Worm (Caenorhabditis elegans) whole organism, L2 larva: ENCODE measurements around the gene T19C9.10.

Experiments used
- C34F6.9 ChIP-seq: fragments of 150-350 bp; optimal IDR thresholded peaks from 2 replicates; lab custom pipeline; 2014; ENCODE audit warnings: missing biosample characterization, missing genetic modification characterization
- R02D3.7 ChIP-seq: fragments of 150-350 bp; optimal IDR thresholded peaks from 2 replicates; lab custom pipeline; 2014; ENCODE audit warnings: missing biosample characterization, missing genetic modification characterization
- Y55F3AM.14 ChIP-seq: fragments of 200-800 bp; sonication (Bioruptor generic); optimal IDR thresholded peaks from 2 replicates; lab custom pipeline; 2018; ENCODE audit warnings: mild to moderate bottlenecking, missing genetic modification characterization, missing compliant biosample characterization
- ZK546.5 ChIP-seq: sonication (generic microtip); optimal IDR thresholded peaks from 2 replicates; lab custom pipeline; 2017; ENCODE audit warnings: missing biosample characterization, missing genetic modification characterization
- alr-1 ChIP-seq: fragments of 150-350 bp; optimal IDR thresholded peaks from 2 replicates; lab custom pipeline; 2014; ENCODE audit warnings: missing biosample characterization, missing genetic modification characterization
- aly-2 ChIP-seq: fragments of 150-350 bp; optimal IDR thresholded peaks from 2 replicates; lab custom pipeline; 2014; ENCODE audit warnings: missing biosample characterization, missing genetic modification characterization
- ama-1 ChIP-seq: fragments of 150-350 bp; optimal IDR thresholded peaks from 2 replicates; lab custom pipeline; 2018; ENCODE audit warnings: inconsistent platforms
- blmp-1 ChIP-seq: sonication (generic microtip); optimal IDR thresholded peaks from 2 replicates; lab custom pipeline; 2017; ENCODE audit warnings: missing genetic modification characterization, mild to moderate bottlenecking, missing compliant biosample characterization, antibody characterized with exemption, moderate library complexity; ENCODE audit not compliant: insufficient read depth
- ceh-16 ChIP-seq: fragments of 150-350 bp; optimal IDR thresholded peaks from 2 replicates; lab custom pipeline; 2014; ENCODE audit warnings: missing biosample characterization, missing genetic modification characterization
- ceh-82 ChIP-seq: fragments of 150-350 bp; optimal IDR thresholded peaks from 2 replicates; lab custom pipeline; 2014; ENCODE audit warnings: missing biosample characterization, missing genetic modification characterization
- crh-2 ChIP-seq: sonication (generic microtip); optimal IDR thresholded peaks from 2 replicates; lab custom pipeline; 2017; ENCODE audit warnings: missing biosample characterization, missing genetic modification characterization
- dmd-4 ChIP-seq: sonication (generic microtip); optimal IDR thresholded peaks from 2 replicates; lab custom pipeline; 2017; ENCODE audit warnings: missing biosample characterization, missing genetic modification characterization
- elt-3 ChIP-seq: sonication (generic microtip); optimal IDR thresholded peaks from 2 replicates; lab custom pipeline; 2017; ENCODE audit warnings: missing biosample characterization, missing genetic modification characterization
- fos-1 ChIP-seq: fragments of 150-350 bp; optimal IDR thresholded peaks from 2 replicates; lab custom pipeline; 2014; ENCODE audit warnings: missing biosample characterization, missing genetic modification characterization
- gmeb-1 ChIP-seq: fragments of 150-350 bp; optimal IDR thresholded peaks from 2 replicates; lab custom pipeline; 2014; ENCODE audit warnings: missing biosample characterization, missing genetic modification characterization
- lin-11 ChIP-seq: fragments of 150-350 bp; sonication (generic microtip); optimal IDR thresholded peaks from 2 replicates; lab custom pipeline; 2014; ENCODE audit warnings: missing biosample characterization, missing genetic modification characterization, inconsistent platforms, mixed read lengths
- lsy-2 ChIP-seq, 2 experiments: fragments of 150-350 bp in 1 of 2; sonication (generic microtip) in 1 of 2; optimal IDR thresholded peaks; 2 replicates each; lab custom pipeline; 2014 to 2017; ENCODE audit warnings: missing biosample characterization in 2 of 2, missing genetic modification characterization in 2 of 2
- mab-5 ChIP-seq: fragments of 150-350 bp; optimal IDR thresholded peaks from 2 replicates; lab custom pipeline; 2014; ENCODE audit warnings: missing biosample characterization, missing genetic modification characterization
- mbf-1 ChIP-seq: sonication (generic microtip); optimal IDR thresholded peaks from 2 replicates; lab custom pipeline; 2017; ENCODE audit warnings: missing biosample characterization, missing genetic modification characterization
- mdl-1 ChIP-seq, 2 experiments: fragments of 150-350 bp in 1 of 2; sonication (generic microtip) in 1 of 2; optimal IDR thresholded peaks; 2 replicates each; lab custom pipeline; 2017; ENCODE audit warnings: missing biosample characterization in 2 of 2, missing genetic modification characterization in 2 of 2
- nhr-10 ChIP-seq: sonication (generic microtip); optimal IDR thresholded peaks from 2 replicates; lab custom pipeline; 2017; ENCODE audit warnings: missing biosample characterization, missing genetic modification characterization
- nhr-11 ChIP-seq: fragments of 150-350 bp; optimal IDR thresholded peaks from 2 replicates; lab custom pipeline; 2014; ENCODE audit warnings: missing biosample characterization, missing genetic modification characterization
- nhr-12 ChIP-seq: fragments of 150-350 bp; optimal IDR thresholded peaks from 2 replicates; lab custom pipeline; 2014; ENCODE audit warnings: missing biosample characterization, missing genetic modification characterization
- nhr-129 ChIP-seq: fragments of 150-350 bp; optimal IDR thresholded peaks from 2 replicates; lab custom pipeline; 2014; ENCODE audit warnings: missing biosample characterization, missing genetic modification characterization
- nhr-21 ChIP-seq: fragments of 150-350 bp; optimal IDR thresholded peaks from 2 replicates; lab custom pipeline; 2014; ENCODE audit warnings: missing biosample characterization, missing genetic modification characterization
- nhr-6 ChIP-seq: fragments of 150-350 bp; optimal IDR thresholded peaks from 2 replicates; lab custom pipeline; 2014; ENCODE audit warnings: missing biosample characterization, missing genetic modification characterization
- nhr-77 ChIP-seq: fragments of 150-350 bp; optimal IDR thresholded peaks from 2 replicates; lab custom pipeline; 2014; ENCODE audit warnings: missing biosample characterization, missing genetic modification characterization
- peb-1 ChIP-seq: fragments of 150-350 bp; optimal IDR thresholded peaks from 2 replicates; lab custom pipeline; 2014; ENCODE audit warnings: missing biosample characterization, missing genetic modification characterization
- sem-4 ChIP-seq: fragments of 150-350 bp; optimal IDR thresholded peaks from 2 replicates; lab custom pipeline; 2014; ENCODE audit warnings: missing biosample characterization, missing genetic modification reagents, missing genetic modification characterization
- skn-1 ChIP-seq: sonication (generic microtip); optimal IDR thresholded peaks from 2 replicates; lab custom pipeline; 2017; ENCODE audit warnings: missing biosample characterization, missing genetic modification characterization
- sma-3 ChIP-seq: sonication (generic microtip); optimal IDR thresholded peaks from 2 replicates; lab custom pipeline; 2016; ENCODE audit warnings: missing genetic modification reagents, missing genetic modification characterization, missing compliant biosample characterization
- sma-9 ChIP-seq, 2 experiments: fragments of 150-350 bp in 1 of 2; sonication (generic microtip) in 1 of 2; optimal IDR thresholded peaks; 2 replicates each; lab custom pipeline; 2014 to 2016; ENCODE audit warnings: missing genetic modification characterization in 2 of 2, mild to moderate bottlenecking in 1 of 2, missing biosample characterization in 1 of 2, missing compliant biosample characterization in 1 of 2, missing genetic modification reagents in 1 of 2, moderate library complexity in 1 of 2
- snpc-4 ChIP-seq: fragments of 150-350 bp; optimal IDR thresholded peaks from 2 replicates; lab custom pipeline; 2014; ENCODE audit warnings: missing biosample characterization, missing genetic modification characterization
- unc-39 ChIP-seq: fragments of 150-350 bp; optimal IDR thresholded peaks from 2 replicates; lab custom pipeline; 2014; ENCODE audit warnings: missing biosample characterization, missing genetic modification characterization
- unc-55 ChIP-seq: fragments of 150-350 bp; sonication (generic microtip); optimal IDR thresholded peaks from 3 replicates; lab custom pipeline; 2014; ENCODE audit warnings: missing biosample characterization, missing genetic modification reagents, missing genetic modification characterization
- ztf-11 ChIP-seq: sonication (generic microtip); optimal IDR thresholded peaks from 2 replicates; lab custom pipeline; 2017; ENCODE audit warnings: missing biosample characterization, missing genetic modification characterization

T19C9.10 gene

DNA sequence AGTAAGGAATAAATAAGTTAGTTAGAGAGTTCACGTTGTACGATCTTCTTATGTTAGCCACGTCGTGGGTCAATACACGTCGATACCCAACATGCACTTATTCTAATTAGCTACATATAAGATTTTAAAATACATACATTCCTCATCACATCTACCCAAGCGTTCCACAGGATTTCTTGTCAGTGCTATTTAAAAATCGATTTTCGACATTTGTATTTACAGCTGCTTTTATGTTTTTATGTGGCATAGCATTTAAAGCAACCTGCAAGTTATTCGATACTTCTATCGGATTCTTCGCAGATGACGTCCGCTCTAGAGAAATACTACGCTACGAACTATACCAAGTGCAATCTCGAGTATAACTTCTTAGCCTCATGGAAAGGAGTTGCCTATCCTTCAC lies 19.1 kb downstream of the T19C9.10 start, which contains the start of gene srh-115:
Gene srh-115 (plus strand): TSS at position 301 of the 400 bp plus-strand sequence.
- TF ChIP-seq sem-4 (tag; lab: Kevin White, UChicago) = no peak
- no peak for TF ChIP-seq R02D3.7 (tag; lab: Kevin White, UChicago)
- TF ChIP-seq ceh-16 (tag; lab: Kevin White, UChicago) = no peak
- TF ChIP-seq blmp-1 (tag; lab: Kevin White, UChicago) = no peak
- no peak for TF ChIP-seq ZK546.5 (tag; lab: Kevin White, UChicago)
- no peak for TF ChIP-seq mab-5 (tag; lab: Kevin White, UChicago)
- TF ChIP-seq dmd-4 (tag; lab: Kevin White, UChicago) = no peak
- TF ChIP-seq aly-2 (tag; lab: Kevin White, UChicago) = no peak
- TF ChIP-seq nhr-77 (tag; lab: Kevin White, UChicago) = no peak
- TF ChIP-seq mdl-1 (tag; optimal IDR thresholded peaks at IDR 0.05; lab: Kevin White, UChicago) = no peak
- no peak for TF ChIP-seq ama-1 (lab: Kevin White, UChicago)
- TF ChIP-seq snpc-4 (tag; lab: Kevin White, UChicago) = no peak
- no peak for TF ChIP-seq nhr-6 (tag; lab: Kevin White, UChicago)
- TF ChIP-seq, all 48 proteins: peak for 0

DNA sequence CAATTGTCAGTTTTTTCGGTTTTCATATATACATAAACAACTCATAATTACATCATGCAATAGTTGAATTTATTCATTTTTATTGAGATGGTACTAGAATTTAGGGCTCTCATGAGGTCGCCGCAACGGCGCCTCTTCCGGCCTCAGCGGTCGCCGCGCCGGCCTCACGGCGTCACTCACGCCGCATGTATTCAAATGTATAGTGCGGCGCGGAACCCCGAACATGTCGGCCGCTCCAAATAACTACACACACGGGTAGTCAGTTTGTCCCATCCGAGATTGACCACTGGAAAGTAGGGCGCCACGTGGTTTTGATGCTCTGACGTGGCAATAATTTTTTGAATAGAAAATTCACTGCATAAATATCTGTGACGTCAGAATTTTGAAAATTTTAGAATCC lies 21.2 kb downstream of the T19C9.10 start:
- no peak for TF ChIP-seq mab-5 (tag; lab: Kevin White, UChicago)
- TF ChIP-seq fos-1 (tag; lab: Kevin White, UChicago) = no peak
- no peak for TF ChIP-seq C34F6.9
- no peak for TF ChIP-seq unc-39 (tag; lab: Kevin White, UChicago)
- TF ChIP-seq peb-1 (tag; lab: Kevin White, UChicago) = no peak
- TF ChIP-seq nhr-11 (tag; lab: Kevin White, UChicago) = no peak
- TF ChIP-seq nhr-10 (tag; lab: Kevin White, UChicago) = no peak
- TF ChIP-seq snpc-4 (tag; lab: Kevin White, UChicago) = no peak
- TF ChIP-seq lin-11 (tag; lab: Kevin White, UChicago) = no peak
- no peak for TF ChIP-seq nhr-129 (tag; lab: Kevin White, UChicago)
- no peak for TF ChIP-seq ztf-11 (tag; lab: Kevin White, UChicago)

DNA sequence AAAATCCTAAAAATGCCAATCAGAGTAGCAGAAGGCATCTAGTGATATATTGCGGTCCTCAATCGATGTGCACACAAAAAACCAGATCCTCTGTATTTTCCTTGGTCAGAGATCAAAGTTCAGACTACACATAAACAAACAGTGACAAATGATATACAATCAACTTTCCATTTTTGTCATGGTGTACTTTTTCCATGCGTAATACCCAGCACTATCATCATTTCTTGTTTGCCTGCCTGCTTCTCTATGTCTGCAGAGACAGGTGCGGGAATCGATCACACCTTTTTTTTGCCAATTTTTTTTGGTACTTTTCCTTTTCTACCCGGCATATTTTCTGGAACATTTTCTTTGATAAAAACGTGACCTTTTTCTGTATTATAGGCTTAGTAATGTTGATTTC lies 21.9 kb downstream of the T19C9.10 start:
- TF ChIP-seq sma-9 (GFP tag; optimal IDR thresholded peaks at IDR 0.05; lab: Kevin White, UChicago) (peak; percentile 23), sma-9 (tag; optimal IDR thresholded peaks at IDR 0.05; lab: Kevin White, UChicago) (no peak), mbf-1 (tag; lab: Kevin White, UChicago) (no peak), fos-1 (tag; lab: Kevin White, UChicago) (peak; percentile 72)

DNA sequence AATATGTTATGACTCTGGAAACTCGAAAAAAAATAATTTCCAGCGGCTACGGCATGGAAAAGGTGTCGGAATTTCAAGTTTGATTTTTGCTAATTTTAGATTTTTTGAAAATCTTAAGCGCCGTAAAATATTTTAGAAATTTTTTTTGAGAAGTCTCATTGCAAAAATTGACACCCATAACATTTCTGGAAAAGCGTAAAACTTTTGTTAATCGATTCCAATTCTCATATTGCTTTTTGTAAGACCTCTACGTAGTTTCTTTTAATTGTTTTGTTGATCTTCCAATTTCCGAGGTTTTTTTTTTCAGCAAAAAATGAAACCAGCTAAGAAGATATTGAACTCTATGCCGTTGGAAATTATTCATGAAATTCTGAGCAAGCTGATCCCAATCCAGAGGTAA lies 22.5 kb downstream of the T19C9.10 start, which contains the start of gene fbxa-85:
Gene fbxa-85 (plus strand): TSS at position 301 of the 400 bp plus-strand sequence.
- TF ChIP-seq ceh-16 (tag; lab: Kevin White, UChicago) = no peak
- no peak for TF ChIP-seq Y55F3AM.14 (GFP tag; lab: Kevin White, UChicago)
- no peak for TF ChIP-seq nhr-11 (tag; lab: Kevin White, UChicago)
- no peak for TF ChIP-seq ama-1 (lab: Kevin White, UChicago)
- TF ChIP-seq blmp-1 (tag; lab: Kevin White, UChicago) = no peak
- no peak for TF ChIP-seq snpc-4 (tag; lab: Kevin White, UChicago)
- TF ChIP-seq elt-3 (tag; lab: Kevin White, UChicago) = no peak
- TF ChIP-seq C34F6.9 = no peak
- TF ChIP-seq unc-55 (GFP tag; lab: Kevin White, UChicago) = no peak
- TF ChIP-seq nhr-77 (tag; lab: Kevin White, UChicago) = no peak
- TF ChIP-seq nhr-6 (tag; lab: Kevin White, UChicago) = no peak
- TF ChIP-seq ztf-11 (tag; lab: Kevin White, UChicago) = no peak
- no peak for TF ChIP-seq skn-1 (tag; lab: Kevin White, UChicago)
- TF ChIP-seq nhr-12 (tag; lab: Kevin White, UChicago) = no peak
- TF ChIP-seq nhr-21 = no peak
- no peak for TF ChIP-seq crh-2
- TF ChIP-seq lsy-2 (tag; optimal IDR thresholded peaks at IDR 0.05; lab: Kevin White, UChicago) = no peak

DNA sequence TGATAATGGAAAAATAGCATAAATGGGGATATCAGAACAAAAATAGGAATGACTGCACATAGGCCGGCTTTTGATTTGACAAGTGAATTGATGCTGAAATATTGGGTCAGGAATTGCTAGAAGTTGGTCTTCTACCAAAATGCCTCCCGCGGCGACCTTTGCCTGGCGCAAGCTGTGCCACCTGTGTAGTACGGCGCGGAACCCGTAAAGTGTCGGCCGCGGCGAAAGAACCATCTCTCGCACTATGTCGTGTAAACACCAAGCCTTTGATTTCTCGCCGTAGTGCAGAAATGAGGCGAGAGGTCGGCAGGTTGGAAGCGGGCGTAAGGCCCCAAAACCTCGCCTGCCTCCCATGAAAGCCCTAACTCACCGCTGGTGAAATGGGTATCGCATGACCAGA lies 25.0 kb downstream of the T19C9.10 start:
- TF ChIP-seq ceh-16 (tag; lab: Kevin White, UChicago) (no peak), gmeb-1 (tag; lab: Kevin White, UChicago) (no peak), aly-2 (tag; lab: Kevin White, UChicago) (no peak), ZK546.5 (tag; lab: Kevin White, UChicago) (no peak), fos-1 (tag; lab: Kevin White, UChicago) (no peak), crh-2 (no peak), sma-3 (GFP tag; lab: Kevin White, UChicago) (no peak), alr-1 (tag; lab: Kevin White, UChicago) (no peak), nhr-77 (tag; lab: Kevin White, UChicago) (no peak), C34F6.9 (no peak), skn-1 (tag; lab: Kevin White, UChicago) (no peak), nhr-10 (tag; lab: Kevin White, UChicago) (no peak), dmd-4 (tag; lab: Kevin White, UChicago) (no peak), ceh-82 (tag; lab: Kevin White, UChicago) (no peak), sma-9 (GFP tag; optimal IDR thresholded peaks at IDR 0.05; lab: Kevin White, UChicago) (no peak), sma-9 (tag; optimal IDR thresholded peaks at IDR 0.05; lab: Kevin White, UChicago) (no peak), sem-4 (tag; lab: Kevin White, UChicago) (no peak), lin-11 (tag; lab: Kevin White, UChicago) (no peak), ztf-11 (tag; lab: Kevin White, UChicago) (no peak), mbf-1 (tag; lab: Kevin White, UChicago) (no peak), nhr-12 (tag; lab: Kevin White, UChicago) (no peak)
